Fruit fly (Drosophila melanogaster): ENCODE measurements around the gene CG42245.

CG42245 gene

DNA sequence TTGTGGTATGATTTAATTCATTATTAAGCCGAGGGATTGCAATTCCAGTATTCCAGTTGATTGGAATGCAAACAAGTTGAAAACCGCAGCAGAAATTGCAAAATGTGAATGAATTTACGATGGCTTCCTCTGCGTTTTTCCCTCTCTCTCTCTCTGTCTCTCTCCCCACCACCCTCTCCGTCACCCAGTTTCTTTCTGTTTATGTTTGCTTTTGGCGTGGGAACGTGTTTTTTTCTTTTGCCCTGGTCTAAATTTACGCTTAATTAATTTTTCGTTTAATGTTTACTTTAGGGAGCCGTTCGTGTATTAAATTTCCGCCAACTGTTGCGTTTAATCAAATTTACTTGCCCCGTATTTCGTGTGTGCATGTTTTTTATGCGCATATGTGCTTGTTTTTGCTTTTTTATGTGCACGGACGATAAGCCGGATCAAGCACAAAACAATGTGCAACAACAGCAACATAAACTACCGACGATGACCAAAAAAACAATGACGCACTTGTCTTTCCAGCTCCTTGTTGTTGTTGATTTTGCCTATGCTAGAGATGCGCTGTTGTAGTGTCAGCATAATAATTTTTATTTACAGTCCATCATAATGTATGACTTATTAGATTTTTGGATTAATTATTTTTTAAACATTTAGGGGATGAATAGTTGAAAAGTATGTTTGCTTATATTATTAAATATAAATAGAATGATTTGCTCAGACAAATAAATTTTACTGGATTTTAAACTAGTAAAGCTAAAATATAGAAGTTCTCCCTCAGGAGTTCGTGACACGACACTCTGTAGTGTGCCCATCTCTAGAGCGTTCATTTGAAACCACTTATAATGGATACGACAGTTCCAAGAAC is 41.4 kb upstream of the CG42245 start (continued):
- no peak for TF ChIP-seq CG9609 (GFP tag; optimal IDR thresholded peaks at IDR 0.05)
- no peak for TF ChIP-seq disco-r (GFP tag; optimal IDR thresholded peaks at IDR 0.05)
- TF ChIP-seq sens (GFP tag) = peak; percentile 44
- no peak for TF ChIP-seq Gug (GFP tag; IDR thresholded peaks at IDR 0.05)
- peak; percentile 71 for TF ChIP-seq fd3F (GFP tag; optimal IDR thresholded peaks at IDR 0.05)
- TF ChIP-seq CG31388 (GFP tag; optimal IDR thresholded peaks at IDR 0.05) = peak; percentile 45
- TF ChIP-seq en (GFP tag; optimal IDR thresholded peaks at IDR 0.05) = no peak
- peak; percentile 10 for TF ChIP-seq chn (GFP tag; optimal IDR thresholded peaks at IDR 0.05)
- no peak for TF ChIP-seq NC2α (GFP tag; optimal IDR thresholded peaks at IDR 0.05)
- peak; percentile 70 for TF ChIP-seq vvl (GFP tag; IDR thresholded peaks at IDR 0.05)
- TF ChIP-seq CG7357 (GFP tag; IDR thresholded peaks at IDR 0.05) = no peak
- TF ChIP-seq sr (GFP tag; IDR thresholded peaks at IDR 0.05) = peak; percentile 62; the same call in 2 of the 3 replicates
- TF ChIP-seq Rfx (GFP tag; IDR thresholded peaks at IDR 0.05) = peak; percentile 54; the same call in 1 of the 2 replicates
- TF ChIP-seq sc (optimal IDR thresholded peaks at IDR 0.05) = no peak
- TF ChIP-seq sc (GFP tag; optimal IDR thresholded peaks at IDR 0.05) = peak; percentile 49
- TF ChIP-seq Tbp (GFP tag; optimal IDR thresholded peaks at IDR 0.05) = no peak
- peak; percentile 32 for TF ChIP-seq Mad (GFP tag; optimal IDR thresholded peaks at IDR 0.05)
- no peak for TF ChIP-seq ato (GFP tag; IDR thresholded peaks at IDR 0.05; ENCODE audit: partially characterized antibody)
- TF ChIP-seq Abd-B (GFP tag; optimal IDR thresholded peaks at IDR 0.05) = peak; percentile 70
- TF ChIP-seq CG2129 (GFP tag; IDR thresholded peaks at IDR 0.05; ENCODE audit: partially characterized antibody) = peak; percentile 89
- TF ChIP-seq CG31365 (tag; optimal IDR thresholded peaks at IDR 0.05) = no peak
- peak; percentile 45 for TF ChIP-seq Med (GFP tag)
- TF ChIP-seq Dll (GFP tag; IDR thresholded peaks at IDR 0.05; ENCODE audit: partially characterized antibody) = peak; percentile 84
- peak; percentile 33; the same call in 1 of the 2 replicates for TF ChIP-seq MBD-R2 (GFP tag; IDR thresholded peaks at IDR 0.05)
- peak; percentile 73 for TF ChIP-seq CG2120 (GFP tag; optimal IDR thresholded peaks at IDR 0.05)
- TF ChIP-seq Ets65A (GFP tag) = peak; percentile 86
- peak; percentile 68; the same call in 1 of the 2 replicates for TF ChIP-seq CG32767 (GFP tag; IDR thresholded peaks at IDR 0.05)
- 0 out of 2 replicates have a peak, but pooled peaks have one; percentile 17 for TF ChIP-seq Poxn (GFP tag; IDR thresholded peaks at IDR 0.05)
- TF ChIP-seq unpg (GFP tag; optimal IDR thresholded peaks at IDR 0.05) = peak; percentile 79
- no peak for TF ChIP-seq CG17612 (GFP tag; IDR thresholded peaks at IDR 0.05)
- no peak for TF ChIP-seq Dip3 (GFP tag; optimal IDR thresholded peaks at IDR 0.05)
- TF ChIP-seq grn (GFP tag; optimal IDR thresholded peaks at IDR 0.05) = no peak
- no peak for TF ChIP-seq yki (optimal IDR thresholded peaks at IDR 0.05)
- peak; percentile 61 for TF ChIP-seq Sry-δ (GFP tag; optimal IDR thresholded peaks at IDR 0.05)
- no peak for TF ChIP-seq prd (optimal IDR thresholded peaks at IDR 0.05)
- TF ChIP-seq prd (GFP tag; IDR thresholded peaks at IDR 0.05) = peak; percentile 64
- TF ChIP-seq mirr (GFP tag; optimal IDR thresholded peaks at IDR 0.05) = no peak
- TF ChIP-seq Awh (GFP tag; IDR thresholded peaks at IDR 0.05) = peak; percentile 6; the same call in 1 of the 2 replicates
- TF ChIP-seq HLH4C (GFP tag; IDR thresholded peaks at IDR 0.05; ENCODE audit: partially characterized antibody) = peak; percentile 58; the same call in 2 of the 3 replicates
- no peak for TF ChIP-seq hth (optimal IDR thresholded peaks at IDR 0.05)
- TF ChIP-seq CG30431 (GFP tag; optimal IDR thresholded peaks at IDR 0.05) = peak; percentile 37
- TF ChIP-seq lbe (GFP tag; optimal IDR thresholded peaks at IDR 0.05) = no peak
- peak; percentile 59 for TF ChIP-seq sqz (GFP tag; optimal IDR thresholded peaks at IDR 0.05)
- peak; percentile 38 for TF ChIP-seq D19B (GFP tag; optimal IDR thresholded peaks at IDR 0.05)
- TF ChIP-seq CG31441 (GFP tag; IDR thresholded peaks at IDR 0.05) = peak; percentile 69
- no peak for TF ChIP-seq ems (GFP tag; optimal IDR thresholded peaks at IDR 0.05)
- no peak for TF ChIP-seq Elba2 (GFP tag; optimal IDR thresholded peaks at IDR 0.05)
- TF ChIP-seq Hr3 (GFP tag; optimal IDR thresholded peaks at IDR 0.05) = peak; percentile 56
- no peak for TF ChIP-seq CG17829 (tag; optimal IDR thresholded peaks at IDR 0.05)
- TF ChIP-seq CG11085 (GFP tag; IDR thresholded peaks at IDR 0.05) = peak; percentile 31; the same call in 1 of the 2 replicates
- TF ChIP-seq CG11560 (tag; IDR thresholded peaks at IDR 0.05) = no peak
- no peak for TF ChIP-seq Dip2 (GFP tag; IDR thresholded peaks at IDR 0.05)
